Worm (Caenorhabditis elegans): ENCODE measurements around the gene F26F2.7.

F26F2.7 gene

DNA sequence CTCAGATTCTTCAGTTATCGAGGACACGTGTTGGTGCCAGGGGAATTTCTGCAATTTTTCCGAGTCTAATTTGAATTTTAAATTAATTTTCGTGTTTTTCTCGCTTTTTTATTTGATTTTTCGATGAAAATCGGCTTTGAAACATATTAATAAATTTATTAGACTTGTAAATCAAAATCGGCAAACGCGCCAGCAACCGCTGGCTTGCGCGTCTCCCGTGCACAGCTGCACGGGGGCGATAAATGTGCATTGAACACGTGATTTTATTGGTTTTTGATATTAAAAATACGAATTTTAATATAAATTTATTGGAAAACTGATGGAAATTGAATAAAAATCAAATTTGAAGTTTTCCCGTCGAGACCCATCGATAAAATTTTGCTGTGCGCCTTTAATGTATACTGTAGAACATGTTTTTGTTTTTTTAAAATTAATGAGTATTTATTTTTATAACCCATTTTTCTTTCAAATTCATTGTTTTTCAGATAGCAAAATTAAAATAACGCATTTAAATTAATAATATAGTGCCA is at the start of gene F26F2.7 (continued):
- TF ChIP-seq B0019.2 (GFP tag; conservative IDR thresholded peaks at IDR 0.05) (0 out of 2 replicates have a peak, but pooled peaks have one; percentile 20), ztf-3 (GFP tag; optimal IDR thresholded peaks at IDR 0.05) (no peak), Y79H2A.3 (GFP tag; conservative IDR thresholded peaks at IDR 0.05) (peak; percentile 29; the same call in 1 of the 2 replicates), sdz-38 (tag; optimal IDR thresholded peaks at IDR 0.05) (no peak), F55B11.4 (tag; optimal IDR thresholded peaks at IDR 0.05; ENCODE audit: borderline replicate concordance, insufficient read depth) (no peak), chd-7 (tag; optimal IDR thresholded peaks at IDR 0.05) (peak; percentile 34), mcd-1 (GFP tag; IDR thresholded peaks at IDR 0.05) (peak; percentile 88; the same call in 1 of the 2 replicates), ztf-22 (GFP tag; optimal IDR thresholded peaks at IDR 0.05) (no peak), repo-1 (tag; optimal IDR thresholded peaks at IDR 0.05) (peak; percentile 89), F37B4.10 (GFP tag; IDR thresholded peaks at IDR 0.05) (0 out of 2 replicates have a peak, but pooled peaks have one; percentile 20), Y67H2A.10 (GFP tag; conservative IDR thresholded peaks at IDR 0.05) (peak; percentile 63; the same call in 1 of the 2 replicates), unc-130 (GFP tag; optimal IDR thresholded peaks at IDR 0.05) (peak; percentile 65), cebp-2 (GFP tag; IDR thresholded peaks at IDR 0.05) (no peak), zim-3 (tag; optimal IDR thresholded peaks at IDR 0.05) (no peak), sptf-2 (GFP tag; optimal IDR thresholded peaks at IDR 0.05) (peak; percentile 37), ztf-28 (GFP tag; IDR thresholded peaks at IDR 0.05) (no peak), madf-8 (GFP tag; conservative IDR thresholded peaks at IDR 0.05) (peak; percentile 99), snpc-3.4 (tag; optimal IDR thresholded peaks at IDR 0.05) (peak; percentile 50), F49E8.2 (tag; optimal IDR thresholded peaks at IDR 0.05; ENCODE audit: insufficient read depth) (no peak), B0336.3 (GFP tag; IDR thresholded peaks at IDR 0.05) (peak; percentile 97), atf-7 (tag; optimal IDR thresholded peaks at IDR 0.05) (peak; percentile 83), madf-3 (GFP tag; IDR thresholded peaks at IDR 0.05) (peak; percentile 83), somi-1 (GFP tag; optimal IDR thresholded peaks at IDR 0.05) (peak; percentile 29), rpc-1 (optimal IDR thresholded peaks at IDR 0.05) (no peak), rpc-1 (tag; optimal IDR thresholded peaks at IDR 0.05) (no peak), nfya-2 (GFP tag; IDR thresholded peaks at IDR 0.05) (no peak), fkh-3 (tag; optimal IDR thresholded peaks at IDR 0.05) (no peak), hmg-20 (GFP tag; IDR thresholded peaks at IDR 0.05) (peak; percentile 79), athp-1 (tag; optimal IDR thresholded peaks at IDR 0.05) (peak; percentile 85), ceh-27 (GFP tag; optimal IDR thresholded peaks at IDR 0.05) (no peak), ztf-18 (tag; optimal IDR thresholded peaks at IDR 0.05) (peak; percentile 99), tbx-9 (tag; optimal IDR thresholded peaks at IDR 0.05; ENCODE audit: borderline replicate concordance) (no peak), mxl-1 (tag; optimal IDR thresholded peaks at IDR 0.05) (peak; percentile 9), F52B5.7 (tag; optimal IDR thresholded peaks at IDR 0.05) (no peak), unc-62 (GFP tag; optimal IDR thresholded peaks at IDR 0.05) (no peak), cebp-1 (GFP tag; IDR thresholded peaks at IDR 0.05) (0 out of 2 replicates have a peak, but pooled peaks have one; percentile 37), cebp-1 (tag; optimal IDR thresholded peaks at IDR 0.05) (peak; percentile 89), ets-4 (GFP tag; optimal IDR thresholded peaks at IDR 0.05) (no peak), D2030.7 (GFP tag; IDR thresholded peaks at IDR 0.05) (peak; percentile 91), T26A5.8 (tag; optimal IDR thresholded peaks at IDR 0.05) (no peak), C17E4.6 (GFP tag; IDR thresholded peaks at IDR 0.05) (peak; percentile 50; the same call in 1 of the 2 replicates), lag-1 (GFP tag; IDR thresholded peaks at IDR 0.05) (no peak), nhr-90 (tag; optimal IDR thresholded peaks at IDR 0.05) (no peak), gei-17 (GFP tag; optimal IDR thresholded peaks at IDR 0.05) (peak; percentile 41), Y53F4B.3 (GFP tag; IDR thresholded peaks at IDR 0.05) (no peak), efl-1 (GFP tag; optimal IDR thresholded peaks at IDR 0.05) (peak; percentile 57), akir-1 (GFP tag; optimal IDR thresholded peaks at IDR 0.05) (no peak), attf-6 (GFP tag; IDR thresholded peaks at IDR 0.05) (peak; percentile 79), F23B12.7 (tag; optimal IDR thresholded peaks at IDR 0.05; ENCODE audit: insufficient read depth) (peak; percentile 44)

All from whole organism, young adult.